Fruit fly (Drosophila melanogaster) whole organism, prepupa: ENCODE measurements around the gene CG42458.

Experiments
- Blimp-1 ChIP-seq: fragments of 200-800 bp; sonication (Bioruptor generic); optimal IDR thresholded peaks from 3 replicates; lab custom pipeline; 2017; ENCODE audit warnings: missing biosample characterization, missing genetic modification characterization, mild to moderate bottlenecking, moderate library complexity, missing genetic modification reagents
- CG10669 ChIP-seq: fragments of 200-800 bp; sonication (Bioruptor generic); optimal IDR thresholded peaks from 3 replicates; lab custom pipeline; 2018; ENCODE audit warnings: missing biosample characterization, mild to moderate bottlenecking, missing genetic modification characterization, moderate library complexity
- CG11294 ChIP-seq: fragments of 200-800 bp; sonication (Bioruptor generic); IDR thresholded peaks from 2 replicates; pipeline ENCODE4 v1.3.6; 2022; ENCODE audit warnings: missing biosample characterization, missing genetic modification characterization
- CG11902 ChIP-seq: fragments of 200-800 bp; sonication (Bioruptor generic); optimal IDR thresholded peaks from 3 replicates; lab custom pipeline; 2016; ENCODE audit warnings: missing biosample characterization, missing genetic modification characterization
- CG1621 ChIP-seq: fragments of 200-800 bp; sonication (Bioruptor generic); optimal IDR thresholded peaks from 3 replicates; lab custom pipeline; 2018; ENCODE audit warnings: missing biosample characterization, mild to moderate bottlenecking, missing genetic modification characterization
- CG16779 ChIP-seq: fragments of 200-800 bp; sonication (Bioruptor generic); optimal IDR thresholded peaks from 3 replicates; lab custom pipeline; 2017; ENCODE audit warnings: missing biosample characterization, mild to moderate bottlenecking, missing genetic modification characterization
- CG3032 ChIP-seq: fragments of 200-800 bp; optimal IDR thresholded peaks from 2 replicates; lab custom pipeline; 2019; ENCODE audit warnings: missing biosample characterization, mild to moderate bottlenecking, missing genetic modification characterization, moderate library complexity
- CG32006 ChIP-seq: fragments of 200-800 bp; sonication (Bioruptor generic); optimal IDR thresholded peaks from 3 replicates; lab custom pipeline; 2017; ENCODE audit warnings: missing biosample characterization, mild to moderate bottlenecking, missing genetic modification characterization
- CG34406 ChIP-seq: fragments of 200-800 bp; sonication (Bioruptor generic); optimal IDR thresholded peaks from 3 replicates; lab custom pipeline; 2016; ENCODE audit warnings: missing biosample characterization, missing genetic modification characterization
- CG3919 ChIP-seq: fragments of 200-800 bp; sonication (Bioruptor generic); optimal IDR thresholded peaks from 3 replicates; lab custom pipeline; 2016; ENCODE audit warnings: missing biosample characterization, missing genetic modification characterization
- CG6163 ChIP-seq: fragments of 200-800 bp; sonication (Bioruptor generic); IDR thresholded peaks from 3 replicates; pipeline ENCODE4 v1.3.6; 2022; ENCODE audit warnings: missing biosample characterization, missing genetic modification characterization
- CG6276 ChIP-seq: fragments of 200-800 bp; sonication (Bioruptor generic); optimal IDR thresholded peaks from 2 replicates; lab custom pipeline; 2017; ENCODE audit warnings: missing biosample characterization, mild to moderate bottlenecking, missing genetic modification characterization
- CG6792 ChIP-seq: fragments of 200-800 bp; sonication (Bioruptor generic); optimal IDR thresholded peaks from 3 replicates; lab custom pipeline; 2016; ENCODE audit warnings: missing biosample characterization, missing genetic modification characterization
- CG6808 ChIP-seq: fragments of 200-800 bp; sonication (Bioruptor generic); optimal IDR thresholded peaks from 3 replicates; lab custom pipeline; 2017; ENCODE audit warnings: missing biosample characterization, missing genetic modification characterization, mild to moderate bottlenecking, moderate library complexity, missing genetic modification reagents
- CG6854 ChIP-seq: fragments of 200-800 bp; sonication (Bioruptor generic); optimal IDR thresholded peaks from 2 replicates; lab custom pipeline; 2017; ENCODE audit warnings: missing biosample characterization, mild to moderate bottlenecking, missing genetic modification characterization
- CG7368 ChIP-seq: fragments of 200-800 bp; sonication (Bioruptor generic); optimal IDR thresholded peaks from 3 replicates; lab custom pipeline; 2016; ENCODE audit warnings: missing biosample characterization, missing genetic modification characterization
- CG8632 ChIP-seq: fragments of 200-800 bp; sonication (Bioruptor generic); optimal IDR thresholded peaks from 3 replicates; lab custom pipeline; 2016; ENCODE audit warnings: missing biosample characterization, missing genetic modification characterization
- CG9139 ChIP-seq: fragments of 200-800 bp; sonication (Bioruptor generic); optimal IDR thresholded peaks from 3 replicates; lab custom pipeline; 2017; ENCODE audit warnings: missing biosample characterization, mild to moderate bottlenecking, missing genetic modification characterization
- Eip75B ChIP-seq: fragments of 200-800 bp; sonication (Bioruptor generic); optimal IDR thresholded peaks from 3 replicates; lab custom pipeline; 2016; ENCODE audit warnings: missing biosample characterization, missing genetic modification characterization
- Eip93F ChIP-seq: fragments of 200-800 bp; sonication (Bioruptor generic); optimal IDR thresholded peaks from 2 replicates; lab custom pipeline; 2016; ENCODE audit warnings: missing biosample characterization, mild to moderate bottlenecking, missing genetic modification characterization
- Ets21C ChIP-seq: fragments of 200-800 bp; sonication (Bioruptor generic); optimal IDR thresholded peaks from 3 replicates; lab custom pipeline; 2016; ENCODE audit warnings: missing biosample characterization, missing genetic modification characterization
- Hr38 ChIP-seq: sonication (Bioruptor generic); optimal IDR thresholded peaks from 2 replicates; lab custom pipeline; 2016; ENCODE audit warnings: missing biosample characterization, missing genetic modification characterization
- Hr4 ChIP-seq: fragments of 200-800 bp; sonication (Bioruptor generic); optimal IDR thresholded peaks from 3 replicates; lab custom pipeline; 2016; ENCODE audit warnings: missing biosample characterization, missing genetic modification characterization
- Lpt ChIP-seq: fragments of 200-800 bp; sonication (Bioruptor generic); optimal IDR thresholded peaks from 3 replicates; lab custom pipeline; 2016; ENCODE audit warnings: missing biosample characterization, missing genetic modification characterization
- Met ChIP-seq: fragments of 200-800 bp; sonication (Bioruptor generic); optimal IDR thresholded peaks from 3 replicates; lab custom pipeline; 2016; ENCODE audit warnings: missing biosample characterization, missing genetic modification characterization
- OdsH ChIP-seq: fragments of 200-800 bp; sonication (Bioruptor generic); optimal IDR thresholded peaks from 3 replicates; lab custom pipeline; 2016; ENCODE audit warnings: missing biosample characterization, missing genetic modification characterization
- Smox ChIP-seq: fragments of 200-800 bp; sonication (Bioruptor generic); optimal IDR thresholded peaks from 3 replicates; lab custom pipeline; 2016; ENCODE audit warnings: missing biosample characterization, missing genetic modification characterization
- Sox102F ChIP-seq: fragments of 200-800 bp; sonication (Bioruptor generic); optimal IDR thresholded peaks from 2 replicates; lab custom pipeline; 2016; ENCODE audit warnings: missing biosample characterization, mild to moderate bottlenecking, missing genetic modification characterization
- Sox14 ChIP-seq: fragments of 200-800 bp; sonication (Bioruptor generic); optimal IDR thresholded peaks from 3 replicates; lab custom pipeline; 2016; ENCODE audit warnings: missing biosample characterization, missing genetic modification characterization
- Sox15 ChIP-seq: fragments of 200-800 bp; sonication (Bioruptor generic); optimal IDR thresholded peaks from 3 replicates; lab custom pipeline; 2016; ENCODE audit warnings: missing biosample characterization, missing genetic modification characterization
- achi ChIP-seq: fragments of 200-800 bp; sonication (Bioruptor generic); optimal IDR thresholded peaks from 3 replicates; lab custom pipeline; 2016; ENCODE audit warnings: missing biosample characterization, missing genetic modification characterization
- acj6 ChIP-seq: fragments of 200-800 bp; sonication (Bioruptor generic); optimal IDR thresholded peaks from 3 replicates; lab custom pipeline; 2016; ENCODE audit warnings: missing biosample characterization, missing genetic modification characterization
- cyc ChIP-seq: fragments of 200-800 bp; sonication (Bioruptor generic); optimal IDR thresholded peaks from 3 replicates; lab custom pipeline; 2016; ENCODE audit warnings: missing biosample characterization, missing genetic modification characterization
- dac ChIP-seq: fragments of 200-800 bp; sonication (Bioruptor generic); optimal IDR thresholded peaks from 2 replicates; lab custom pipeline; 2017; ENCODE audit warnings: missing biosample characterization, mild to moderate bottlenecking, missing genetic modification characterization
- dsx ChIP-seq: fragments of 200-800 bp; optimal IDR thresholded peaks from 3 replicates; lab custom pipeline; 2019; ENCODE audit warnings: missing biosample characterization, mild to moderate bottlenecking, missing genetic modification characterization, moderate library complexity; ENCODE audit not compliant: poor library complexity, severe bottlenecking
- esn ChIP-seq: fragments of 200-800 bp; sonication (Bioruptor generic); optimal IDR thresholded peaks from 2 replicates; lab custom pipeline; 2016; ENCODE audit warnings: missing biosample characterization, mild to moderate bottlenecking, missing genetic modification characterization, moderate library complexity
- fkh ChIP-seq: fragments of 200-800 bp; sonication (Bioruptor generic); optimal IDR thresholded peaks from 3 replicates; lab custom pipeline; 2017; ENCODE audit warnings: missing biosample characterization, mild to moderate bottlenecking, missing genetic modification characterization, moderate library complexity
- net ChIP-seq: fragments of 200-800 bp; sonication (Bioruptor generic); optimal IDR thresholded peaks from 3 replicates; lab custom pipeline; 2016; ENCODE audit warnings: missing biosample characterization, missing genetic modification characterization
- pdm3 ChIP-seq: fragments of 200-800 bp; sonication (Bioruptor generic); optimal IDR thresholded peaks from 3 replicates; lab custom pipeline; 2016; ENCODE audit warnings: missing biosample characterization, missing genetic modification characterization
- salr ChIP-seq, 2 experiments: fragments of 200-800 bp; sonication (Bioruptor generic); optimal IDR thresholded peaks; 3 replicates each; lab custom pipeline; 2016 to 2018; ENCODE audit warnings: missing biosample characterization in 2 of 2, missing genetic modification characterization in 2 of 2, mild to moderate bottlenecking in 1 of 2
- spab ChIP-seq: fragments of 200-800 bp; sonication (Bioruptor generic); optimal IDR thresholded peaks from 2 replicates; lab custom pipeline; 2017; ENCODE audit warnings: missing biosample characterization, mild to moderate bottlenecking, missing genetic modification characterization, missing genetic modification reagents
- ss ChIP-seq, 2 experiments: fragments of 200-800 bp; sonication (Bioruptor generic); optimal IDR thresholded peaks; 2 replicates in 1 of 2; 3 replicates in 1 of 2; lab custom pipeline; 2017 to 2018; ENCODE audit warnings: mild to moderate bottlenecking in 2 of 2, missing biosample characterization in 2 of 2, missing genetic modification characterization in 2 of 2, moderate library complexity in 1 of 2
- svp ChIP-seq: fragments of 200-800 bp; sonication (Bioruptor generic); peaks from one replicate; lab custom pipeline; 2016; ENCODE audit warnings: missing biosample characterization, missing genetic modification characterization
- topi ChIP-seq: fragments of 200-800 bp; sonication (Bioruptor generic); optimal IDR thresholded peaks from 3 replicates; lab custom pipeline; 2016; ENCODE audit warnings: missing biosample characterization, missing genetic modification characterization
- vri ChIP-seq: fragments of 200-800 bp; sonication (Bioruptor generic); optimal IDR thresholded peaks from 3 replicates; lab custom pipeline; 2016; ENCODE audit warnings: missing biosample characterization, mild to moderate bottlenecking, missing genetic modification characterization

The CG42458 gene

DNA sequence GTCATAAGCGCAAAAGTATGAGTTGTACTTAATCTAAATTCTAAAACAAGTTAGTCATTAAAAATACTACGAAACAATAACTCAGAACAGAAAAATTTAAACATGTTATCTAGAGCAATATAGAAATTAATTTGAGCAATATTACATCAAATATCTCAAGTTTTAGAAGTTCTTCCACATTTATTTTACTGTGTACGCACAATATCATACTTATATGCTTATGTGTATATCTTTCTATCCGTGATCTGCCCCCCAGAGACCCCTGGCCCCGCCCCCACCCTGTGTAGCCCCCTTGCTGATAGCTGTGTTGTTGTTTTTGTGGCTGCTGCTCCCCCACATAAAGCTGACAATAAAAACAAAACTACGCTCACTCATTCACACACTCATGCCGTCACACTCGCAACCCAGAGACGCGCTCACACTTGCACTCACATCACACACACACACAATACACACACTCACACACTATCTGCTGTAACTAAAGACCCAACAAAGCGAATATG is 9.7 kb downstream of the CG42458 start (continued):
- TF ChIP-seq Smox (GFP tag; lab: Kevin White, UChicago): no peak
- TF ChIP-seq Lpt: peak; percentile 44
- peak; percentile 33 for TF ChIP-seq dsx (GFP tag; lab: Kevin White, UChicago)
- TF ChIP-seq CG34406 (GFP tag; lab: Kevin White, UChicago): peak; percentile 0
- TF ChIP-seq CG6276 (GFP tag; lab: Kevin White, UChicago): peak; percentile 2

DNA sequence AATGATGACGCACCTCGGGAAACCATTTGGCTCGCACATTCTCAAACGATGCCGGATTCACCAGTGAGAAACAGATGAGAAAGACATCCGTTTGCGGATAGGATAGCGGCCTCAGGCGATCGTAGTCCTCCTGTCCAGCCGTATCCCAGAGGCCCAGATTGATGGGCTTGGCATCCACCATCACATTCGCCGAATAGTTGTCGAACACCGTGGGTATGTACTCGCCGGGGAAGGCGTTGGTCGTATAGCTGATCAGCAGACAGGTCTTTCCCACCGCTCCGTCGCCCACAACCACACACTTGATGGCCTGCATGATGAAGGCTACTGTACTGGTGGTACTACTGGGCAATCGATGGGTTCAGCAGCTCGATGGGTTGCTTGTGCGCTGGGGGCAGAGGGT is 10.6 kb downstream of the CG42458 start:
- TF ChIP-seq Eip93F (no peak), OdsH (GFP tag; lab: Kevin White, UChicago) (no peak), CG6792 (no peak), fkh (no peak), Ets21C (GFP tag; lab: Kevin White, UChicago) (no peak), spab (GFP tag; lab: Kevin White, UChicago) (no peak), ss (GFP tag; optimal IDR thresholded peaks at IDR 0.05; lab: Kevin White, UChicago) (no peak), Sox15 (no peak), Smox (GFP tag; lab: Kevin White, UChicago) (no peak), net (GFP tag; lab: Kevin White, UChicago) (no peak), Lpt (no peak), dac (GFP tag; lab: Kevin White, UChicago) (no peak), Sox14 (GFP tag; lab: Kevin White, UChicago) (no peak), achi (no peak)

DNA sequence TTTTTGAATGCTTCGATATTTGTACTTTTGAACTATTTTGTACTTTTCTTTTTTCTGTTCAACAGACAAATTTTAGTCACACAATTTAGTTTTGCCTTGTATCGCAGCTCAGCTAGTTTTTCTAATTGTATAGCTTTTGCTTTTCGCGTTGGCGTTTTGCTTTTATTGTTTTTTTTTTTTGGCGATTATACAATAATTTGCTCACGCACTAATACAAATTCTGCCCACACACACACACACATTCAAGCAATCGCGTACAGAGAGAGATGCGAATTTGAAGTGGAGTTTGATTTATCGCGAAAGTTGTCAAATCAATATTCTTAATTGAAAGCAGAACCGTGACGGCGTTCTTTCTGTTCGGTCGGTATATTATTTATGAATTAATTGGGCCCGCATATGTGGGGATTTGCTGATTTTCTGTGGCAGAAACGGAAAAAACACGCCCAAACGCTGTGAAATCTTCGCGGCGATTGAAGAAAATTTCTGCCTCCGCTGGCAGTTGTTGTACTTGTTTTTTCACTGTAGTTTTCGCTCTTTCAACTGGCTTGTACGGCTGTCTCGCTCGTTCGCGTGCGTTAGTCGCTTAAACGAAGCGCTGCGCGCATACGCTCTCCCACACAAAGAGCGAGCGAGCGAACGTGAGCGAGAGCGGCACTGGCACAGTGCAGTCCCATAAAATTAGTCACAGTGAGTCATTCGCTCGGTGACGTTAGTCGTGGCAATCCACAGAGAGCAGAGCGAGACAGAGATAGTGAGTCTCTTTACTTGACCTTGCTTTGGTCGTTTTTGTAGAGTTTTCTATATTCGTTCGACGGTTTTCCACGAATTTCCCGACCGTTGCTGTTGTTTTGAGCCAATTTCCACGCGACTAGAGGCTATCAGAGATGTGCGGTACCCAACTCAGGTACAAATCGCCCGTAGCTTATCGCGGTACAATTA is 11.4 kb downstream of the CG42458 start, which contains the start of gene Rac2:
TSS of gene Rac2 (minus strand) at position 476 of the 939 bp plus-strand sequence.
- TF ChIP-seq CG6808 (GFP tag; lab: Kevin White, UChicago) (peak; percentile 51), acj6 (peak; percentile 22), topi (GFP tag; lab: Kevin White, UChicago) (peak; percentile 31), Blimp-1 (GFP tag; lab: Kevin White, UChicago) (no peak), CG16779 (tag; lab: Kevin White, UChicago) (peak; percentile 9), vri (GFP tag; lab: Kevin White, UChicago) (peak; percentile 78), Sox102F (peak; percentile 28), achi (peak; percentile 58), CG8632 (GFP tag; lab: Kevin White, UChicago) (no peak), CG32006 (GFP tag; lab: Kevin White, UChicago) (peak; percentile 76), CG6163 (peak; percentile 74), Met (GFP tag; lab: Kevin White, UChicago) (peak; percentile 20), CG34406 (GFP tag; lab: Kevin White, UChicago) (peak; percentile 7), CG3919 (peak; percentile 70), Ets21C (GFP tag; lab: Kevin White, UChicago) (peak; percentile 29), svp (peak; percentile 88), cyc (peak; percentile 37), esn (peak; percentile 42), CG3032 (tag; lab: Kevin White, UChicago) (peak; percentile 37), Sox14 (GFP tag; lab: Kevin White, UChicago) (peak; percentile 67), Lpt (peak; percentile 54), CG9139 (GFP tag; lab: Kevin White, UChicago) (peak; percentile 59), CG6854 (GFP tag; lab: Kevin White, UChicago) (peak; percentile 51), CG10669 (GFP tag; lab: Kevin White, UChicago) (peak; percentile 54), Sox15 (no peak), salr (GFP tag; optimal IDR thresholded peaks at IDR 0.05; lab: Kevin White, UChicago) (peak; percentile 46 to 67), Hr4 (peak; percentile 67), Hr38 (GFP tag; lab: Kevin White, UChicago) (no peak), CG11294 (GFP tag; lab: Robert Waterston, UW) (peak; percentile 30; the same call in 1 of the 2 replicates), Eip75B (peak; percentile 67), CG7368 (GFP tag; lab: Kevin White, UChicago) (peak; percentile 41), pdm3 (peak; percentile 41), CG1621 (tag; lab: Kevin White, UChicago) (peak; percentile 52), CG11902 (GFP tag; lab: Kevin White, UChicago) (no peak)
